Fruit fly (Drosophila melanogaster): ENCODE results near the gene dos.

DNA sequence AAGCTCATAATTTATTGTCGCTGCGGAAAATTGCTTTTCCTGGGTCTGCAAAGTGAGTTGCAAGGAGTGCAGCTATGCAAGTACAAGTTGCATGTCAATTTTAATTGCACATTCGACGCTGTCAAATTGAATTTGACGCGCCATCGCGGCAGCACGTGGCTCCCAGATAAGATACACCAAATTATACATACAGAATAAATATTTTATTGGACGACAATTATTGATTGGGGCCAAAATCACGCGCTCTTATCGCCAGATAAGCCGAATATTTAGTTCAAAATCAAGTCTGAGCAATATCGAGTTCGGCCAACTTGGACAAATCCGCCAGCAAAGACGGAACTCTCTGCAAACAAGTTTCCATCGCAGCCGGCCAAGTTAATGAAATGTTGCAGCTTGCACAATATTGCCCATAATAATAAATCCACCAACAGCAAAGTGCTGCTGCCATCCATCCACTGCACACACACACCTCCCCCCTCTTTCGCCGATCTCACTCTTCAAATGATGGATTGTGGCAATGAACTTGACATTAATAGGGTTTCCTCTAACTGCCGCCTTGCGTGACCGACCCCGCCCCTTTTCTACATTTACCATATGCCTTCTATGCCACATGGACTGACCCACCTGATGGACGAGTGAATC lies 44.7 kb upstream of the dos start:
- TF ChIP-seq pan (optimal IDR thresholded peaks at IDR 0.05) (no peak), psq (optimal IDR thresholded peaks at IDR 0.05) (no peak), usp (GFP tag; optimal IDR thresholded peaks at IDR 0.05) (no peak), Dll (optimal IDR thresholded peaks at IDR 0.05) (no peak), CG8478 (optimal IDR thresholded peaks at IDR 0.05) (no peak)
